Worm (Caenorhabditis elegans): ENCODE results near the gene C03B1.2.

C03B1.2 gene

ce11 chrX:6328860-6329259 is 41.0 kb upstream of the C03B1.2 start, which contains the start of gene col-169:
Gene col-169 (plus strand): TSS chrX:6329160.
- no peak for TF ChIP-seq fkh-10 (GFP tag; optimal IDR thresholded peaks at IDR 0.05)
- peak; percentile 84 for TF ChIP-seq aha-1 (tag)

- peak; percentile 96 for TF ChIP-seq set-16 (GFP tag; IDR thresholded peaks at IDR 0.05)
Measured at ce11 chrX:6329542-6330029, 40.2 kb upstream of the C03B1.2 start.

ce11 chrX:6331409-6331808 is 38.4 kb upstream of the C03B1.2 start, which contains the start of gene col-170:
Gene col-170 (plus strand): TSS chrX:6331709.
- TF ChIP-seq aha-1 (tag) (peak; percentile 81), nhr-28 (tag; optimal IDR thresholded peaks at IDR 0.05) (peak; percentile 45), daf-8 (GFP tag; IDR thresholded peaks at IDR 0.05) (no peak), R02D3.7 (tag; optimal IDR thresholded peaks at IDR 0.05) (no peak)

ce11 chrX:6333998-6334397 is 35.8 kb upstream of the C03B1.2 start, which contains the start of gene col-171:
Gene col-171 (plus strand): TSS chrX:6334298.
- TF ChIP-seq nhr-25 (tag; optimal IDR thresholded peaks at IDR 0.05; ENCODE audit: borderline replicate concordance, insufficient read depth) (no peak), ctbp-1 (GFP tag; IDR thresholded peaks at IDR 0.05) (no peak), zag-1 (tag; optimal IDR thresholded peaks at IDR 0.05) (no peak), lsy-2 (tag; optimal IDR thresholded peaks at IDR 0.05) (no peak), ceh-44 (GFP tag; IDR thresholded peaks at IDR 0.05) (no peak), mep-1 (tag; optimal IDR thresholded peaks at IDR 0.05) (no peak), F37D6.2 (tag; optimal IDR thresholded peaks at IDR 0.05) (no peak), Y105C5A.15 (GFP tag; IDR thresholded peaks at IDR 0.05) (no peak), snpc-1.2 (GFP tag; IDR thresholded peaks at IDR 0.05) (no peak)

ce11 chrX:6334602-6335001 is 35.2 kb upstream of the C03B1.2 start:
- TF ChIP-seq set-16 (GFP tag; IDR thresholded peaks at IDR 0.05) (peak; percentile 85), fkh-10 (GFP tag; optimal IDR thresholded peaks at IDR 0.05) (no peak)

- TF ChIP-seq mdt-29 (GFP tag; IDR thresholded peaks at IDR 0.05) (no peak), nhr-28 (tag; optimal IDR thresholded peaks at IDR 0.05) (peak; percentile 3), D1046.2 (GFP tag; IDR thresholded peaks at IDR 0.05) (no peak), F37D6.2 (tag; optimal IDR thresholded peaks at IDR 0.05) (no peak), php-3 (GFP tag; IDR thresholded peaks at IDR 0.05) (no peak), unc-62 (GFP tag; optimal IDR thresholded peaks at IDR 0.05 in 1 of 2) (no peak), unc-62 (tag; optimal IDR thresholded peaks at IDR 0.05) (no peak), aha-1 (tag) (no peak), nhr-41 (GFP tag; IDR thresholded peaks at IDR 0.05) (no peak), hlh-11 (tag; optimal IDR thresholded peaks at IDR 0.05) (peak; percentile 4), lir-3 (tag; optimal IDR thresholded peaks at IDR 0.05) (no peak), nhr-102 (tag; optimal IDR thresholded peaks at IDR 0.05) (no peak), tra-1 (GFP tag; IDR thresholded peaks at IDR 0.05) (no peak), daf-16 (GFP tag; optimal IDR thresholded peaks at IDR 0.05) (no peak), daf-16 (tag; optimal IDR thresholded peaks at IDR 0.05) (peak; percentile 67), nhr-77 (tag; optimal IDR thresholded peaks at IDR 0.05) (peak; percentile 53), nhr-42 (GFP tag; IDR thresholded peaks at IDR 0.05) (no peak), spr-1 (tag; optimal IDR thresholded peaks at IDR 0.05) (no peak)
Measured at ce11 chrX:6337338-6337737, 32.5 kb upstream of the C03B1.2 start.

ce11 chrX:6337951-6338350 is 31.9 kb upstream of the C03B1.2 start, which contains the start of gene C03B1.13:
Gene C03B1.13 (minus strand): TSS chrX:6338051.
- TF ChIP-seq nhr-77 (tag; optimal IDR thresholded peaks at IDR 0.05) (no peak), ctbp-1 (GFP tag; IDR thresholded peaks at IDR 0.05) (no peak), nhr-11 (tag; optimal IDR thresholded peaks at IDR 0.05) (no peak), madf-5 (GFP tag; IDR thresholded peaks at IDR 0.05) (no peak), snpc-4 (tag; optimal IDR thresholded peaks at IDR 0.05) (no peak), aha-1 (tag) (no peak), ama-1 (optimal IDR thresholded peaks at IDR 0.05) (no peak), nhr-48 (tag; optimal IDR thresholded peaks at IDR 0.05) (no peak), nhr-10 (tag; optimal IDR thresholded peaks at IDR 0.05) (no peak), nhr-42 (GFP tag; IDR thresholded peaks at IDR 0.05) (no peak), dmd-6 (GFP tag; IDR thresholded peaks at IDR 0.05) (no peak), T20F7.1 (GFP tag; optimal IDR thresholded peaks at IDR 0.05) (no peak), unc-39 (tag; optimal IDR thresholded peaks at IDR 0.05) (no peak), F26F4.8 (GFP tag; conservative IDR thresholded peaks at IDR 0.05) (no peak)

All from whole organism, L4 larva.